Fruit fly (Drosophila melanogaster) whole organism, wandering third instar larva: ENCODE results near the gene CG7333.

Experiments
- Abd-B ChIP-seq: fragments of >200 bp; optimal IDR thresholded peaks from 2 replicates; lab custom pipeline; 2017; ENCODE audit warnings: missing biosample characterization, missing genetic modification characterization
- CG32264 ChIP-seq: fragments of 200-800 bp; sonication (Bioruptor generic); optimal IDR thresholded peaks from 2 replicates; lab custom pipeline; 2016; ENCODE audit warnings: missing biosample characterization, missing genetic modification characterization
- CG9705 ChIP-seq: fragments of 200-800 bp; sonication (Bioruptor generic); optimal IDR thresholded peaks from 2 replicates; lab custom pipeline; 2018; ENCODE audit warnings: missing biosample characterization, mild to moderate bottlenecking, missing genetic modification characterization
- CrebA ChIP-seq: fragments of 200-800 bp; sonication (Bioruptor generic); optimal IDR thresholded peaks from 2 replicates; lab custom pipeline; 2016; ENCODE audit warnings: missing biosample characterization, mild to moderate bottlenecking, missing genetic modification characterization, borderline replicate concordance
- Dfd ChIP-seq: fragments of >200 bp; optimal IDR thresholded peaks from 2 replicates; lab custom pipeline; 2017; ENCODE audit warnings: missing biosample characterization, missing genetic modification characterization
- Dif ChIP-seq: fragments of 200-275, 200-300 bp; sonication (Bioruptor generic); optimal IDR thresholded peaks from 2 replicates; lab custom pipeline; 2018; ENCODE audit warnings: missing biosample characterization, missing genetic modification characterization; ENCODE audit not compliant: partially characterized antibody
- GATAd ChIP-seq: sonication (Bioruptor generic); optimal IDR thresholded peaks from 2 replicates; lab custom pipeline; 2016; ENCODE audit warnings: missing biosample characterization, missing genetic modification characterization
- HLH106 ChIP-seq: fragments of 200-800 bp; optimal IDR thresholded peaks from 3 replicates; lab custom pipeline; 2019; ENCODE audit warnings: missing biosample characterization, mild to moderate bottlenecking, missing genetic modification characterization, moderate library complexity
- Hnf4 ChIP-seq: fragments of 200-800 bp; sonication (Bioruptor generic); optimal IDR thresholded peaks from 2 replicates; lab custom pipeline; 2016; ENCODE audit warnings: missing biosample characterization, mild to moderate bottlenecking, missing genetic modification characterization
- Hr78 ChIP-seq: fragments of >200 bp; optimal IDR thresholded peaks from 2 replicates; lab custom pipeline; 2017; ENCODE audit warnings: missing biosample characterization, missing genetic modification characterization
- Hr83 ChIP-seq: fragments of 200-300 bp; sonication (Bioruptor generic); optimal IDR thresholded peaks from 2 replicates; lab custom pipeline; 2016; ENCODE audit warnings: missing biosample characterization, mild to moderate bottlenecking, missing genetic modification characterization, moderate library complexity; ENCODE audit not compliant: poor library complexity, severe bottlenecking
- Jra ChIP-seq: sonication (Bioruptor generic); optimal IDR thresholded peaks from 2 replicates; lab custom pipeline; 2016; ENCODE audit warnings: missing biosample characterization, missing genetic modification characterization
- Mio ChIP-seq: sonication (Bioruptor generic); optimal IDR thresholded peaks from 2 replicates; lab custom pipeline; 2016; ENCODE audit warnings: missing biosample characterization, missing genetic modification characterization
- Myc ChIP-seq: fragments of >200 bp; optimal IDR thresholded peaks from 2 replicates; lab custom pipeline; 2017
- OdsH ChIP-seq: fragments of 200-800 bp; sonication (Bioruptor generic); optimal IDR thresholded peaks from 2 replicates; lab custom pipeline; 2016; ENCODE audit warnings: missing biosample characterization, mild to moderate bottlenecking, missing genetic modification characterization
- Rel ChIP-seq, 2 experiments: fragments of 200-800 bp; sonication (Bioruptor generic) in 1 of 2; optimal IDR thresholded peaks; 2 replicates in 1 of 2; 3 replicates in 1 of 2; lab custom pipeline; 2016 to 2019; ENCODE audit warnings: mild to moderate bottlenecking in 2 of 2, missing biosample characterization in 2 of 2, missing genetic modification characterization in 2 of 2, moderate library complexity in 1 of 2
- Sp1 ChIP-seq: fragments of 200-800 bp; sonication (Bioruptor generic); optimal IDR thresholded peaks from 3 replicates; lab custom pipeline; 2019; ENCODE audit warnings: missing biosample characterization, mild to moderate bottlenecking, missing genetic modification characterization, moderate library complexity
- Vsx2 ChIP-seq: fragments of 200-300, 225-300 bp; sonication (Bioruptor generic); optimal IDR thresholded peaks from 2 replicates; lab custom pipeline; 2018; ENCODE audit warnings: missing biosample characterization, missing genetic modification characterization; ENCODE audit not compliant: partially characterized antibody
- br ChIP-seq: fragments of 200-800 bp; sonication (Bioruptor generic); optimal IDR thresholded peaks from 2 replicates; lab custom pipeline; 2016; ENCODE audit warnings: missing biosample characterization, missing genetic modification characterization
- brk ChIP-seq: fragments of 200-800 bp; sonication (Bioruptor generic); optimal IDR thresholded peaks from 2 replicates; lab custom pipeline; 2016; ENCODE audit warnings: missing biosample characterization, mild to moderate bottlenecking, missing genetic modification characterization
- dl ChIP-seq, 2 experiments: fragments of 175-275, 200-275 bp in 1 of 2; fragments of 200-275 bp in 1 of 2; sonication (Bioruptor generic); optimal IDR thresholded peaks; lab custom pipeline; 2018; ENCODE audit warnings: mild to moderate bottlenecking in 2 of 2, missing biosample characterization in 2 of 2, missing genetic modification characterization in 2 of 2, moderate library complexity in 2 of 2; ENCODE audit not compliant: partially characterized antibody in 2 of 2, insufficient read depth in 1 of 2
- dmrt93B ChIP-seq: fragments of 200-800 bp; sonication (Bioruptor generic); optimal IDR thresholded peaks from 2 replicates; lab custom pipeline; 2018; ENCODE audit warnings: missing biosample characterization, mild to moderate bottlenecking, missing genetic modification characterization
- dsf ChIP-seq: sonication (Bioruptor generic); optimal IDR thresholded peaks from 2 replicates; lab custom pipeline; 2016; ENCODE audit warnings: missing biosample characterization, missing genetic modification characterization, borderline replicate concordance
- ey ChIP-seq: fragments of 200-800 bp; sonication (Bioruptor generic); optimal IDR thresholded peaks from 2 replicates; lab custom pipeline; 2016; ENCODE audit warnings: missing biosample characterization, missing genetic modification characterization
- foxo ChIP-seq, 2 experiments: fragments of 200-800 bp; sonication (Bioruptor generic); optimal IDR thresholded peaks; 2 replicates in 1 of 2; 3 replicates in 1 of 2; lab custom pipeline; 2016 to 2017; ENCODE audit warnings: missing biosample characterization in 2 of 2, missing genetic modification characterization in 2 of 2
- fru ChIP-seq: fragments of 200-800 bp; sonication (Bioruptor generic); optimal IDR thresholded peaks from 3 replicates; lab custom pipeline; 2016; ENCODE audit warnings: missing biosample characterization, mild to moderate bottlenecking, missing genetic modification characterization
- h ChIP-seq: fragments of 200-800 bp; sonication (Bioruptor generic); optimal IDR thresholded peaks from 3 replicates; lab custom pipeline; 2016; ENCODE audit warnings: missing biosample characterization, mild to moderate bottlenecking, missing genetic modification characterization
- jim ChIP-seq: fragments of 175-275, 200-325 bp; sonication (Bioruptor generic); optimal IDR thresholded peaks from 2 replicates; lab custom pipeline; 2016; ENCODE audit warnings: missing biosample characterization, mild to moderate bottlenecking, missing genetic modification characterization
- lola ChIP-seq: fragments of >200 bp; optimal IDR thresholded peaks from 2 replicates; lab custom pipeline; 2017; ENCODE audit warnings: missing biosample characterization, missing genetic modification characterization
- pan ChIP-seq: fragments of >200 bp; optimal IDR thresholded peaks from 2 replicates; lab custom pipeline; 2017
- psq ChIP-seq: fragments of 200-800 bp; sonication (Bioruptor generic); optimal IDR thresholded peaks from 3 replicates; lab custom pipeline; 2017; ENCODE audit warnings: missing biosample characterization, mild to moderate bottlenecking, missing genetic modification characterization, moderate library complexity
- rgr ChIP-seq: fragments of 200-800 bp; sonication (Bioruptor generic); optimal IDR thresholded peaks from 3 replicates; lab custom pipeline; 2016; ENCODE audit warnings: missing biosample characterization, mild to moderate bottlenecking, missing genetic modification characterization
- sage ChIP-seq: fragments of 200-800 bp; sonication (Bioruptor generic); optimal IDR thresholded peaks from 2 replicates; lab custom pipeline; 2016; ENCODE audit warnings: missing biosample characterization, mild to moderate bottlenecking, missing genetic modification characterization
- sv ChIP-seq: fragments of 200-800 bp; sonication (Bioruptor generic); optimal IDR thresholded peaks from 3 replicates; lab custom pipeline; 2016; ENCODE audit warnings: missing biosample characterization, missing genetic modification characterization
- tai ChIP-seq: sonication (Bioruptor generic); optimal IDR thresholded peaks from 2 replicates; lab custom pipeline; 2016; ENCODE audit warnings: missing biosample characterization, missing genetic modification characterization
- usp ChIP-seq: fragments of >200 bp; optimal IDR thresholded peaks from 2 replicates; lab custom pipeline; 2017; ENCODE audit warnings: missing biosample characterization, missing genetic modification characterization
- woc ChIP-seq: sonication (Bioruptor generic); optimal IDR thresholded peaks from 2 replicates; lab custom pipeline; 2016; ENCODE audit warnings: missing biosample characterization, mild to moderate bottlenecking, missing genetic modification characterization

The CG7333 gene

dm6 chr3R:19624482-19624881, 24.0 kb downstream of the CG7333 start:
- peak; percentile 19 for TF ChIP-seq Dif (GFP tag; lab: Kevin White, UChicago)
- no peak for TF ChIP-seq Jra (GFP tag; lab: Kevin White, UChicago)

DNA sequence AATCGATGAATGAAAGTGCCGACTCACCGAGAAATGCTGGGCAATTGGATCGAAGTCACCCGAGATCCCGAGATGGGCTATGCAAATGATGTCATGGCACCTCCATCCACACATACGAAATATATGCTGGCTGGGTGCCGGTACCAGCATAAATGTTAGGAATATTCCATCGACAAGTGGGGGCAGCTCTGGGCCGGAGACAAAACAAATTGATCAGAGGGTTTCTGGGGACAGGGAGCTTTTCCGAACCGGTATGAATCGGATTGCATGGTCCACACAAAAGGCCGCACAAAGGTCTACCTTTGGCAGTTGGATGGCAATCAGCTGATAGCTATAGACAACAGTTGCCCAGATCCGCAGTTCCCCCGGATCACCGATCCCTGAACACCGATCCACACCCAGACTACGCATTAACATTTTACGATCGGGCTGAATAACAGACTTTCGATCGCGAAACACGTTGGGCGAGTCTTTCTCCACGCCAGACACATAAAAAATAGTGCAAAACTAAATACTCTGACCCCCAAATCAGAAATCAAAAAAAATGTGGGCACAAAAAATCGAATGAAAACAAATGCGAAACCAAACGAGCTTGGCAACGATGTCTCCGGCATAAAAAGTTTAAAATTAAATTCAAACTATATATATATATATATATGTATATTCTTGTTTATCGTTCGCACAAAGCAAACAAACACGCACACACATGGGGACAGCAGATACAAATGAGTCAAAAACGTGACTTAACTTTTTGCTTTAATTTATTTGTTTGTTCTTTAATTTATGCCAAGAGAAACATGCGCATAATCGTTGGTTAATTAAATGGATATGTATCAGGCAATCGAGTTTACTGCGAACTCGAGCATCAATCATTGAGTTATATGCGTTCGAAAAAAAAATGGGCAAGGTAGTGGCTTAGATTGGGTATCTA, 25.1 kb downstream of the CG7333 start:
- TF ChIP-seq GATAd (GFP tag; lab: Kevin White, UChicago) (no peak), usp (GFP tag; lab: Kevin White, UChicago) (no peak), Dif (GFP tag; lab: Kevin White, UChicago) (no peak), Hnf4 (no peak), Abd-B (no peak), CG32264 (GFP tag; lab: Kevin White, UChicago) (no peak), Hr78 (GFP tag; lab: Kevin White, UChicago) (no peak), tai (GFP tag; lab: Kevin White, UChicago) (no peak), fru (no peak), Vsx2 (GFP tag; lab: Kevin White, UChicago) (no peak), woc (GFP tag; lab: Kevin White, UChicago) (no peak), Mio (GFP tag; lab: Kevin White, UChicago) (no peak), rgr (no peak), jim (GFP tag; lab: Kevin White, UChicago) (no peak), lola (GFP tag; lab: Kevin White, UChicago) (no peak), HLH106 (tag; lab: Kevin White, UChicago) (no peak), Sp1 (GFP tag; lab: Kevin White, UChicago) (no peak), dsf (GFP tag; lab: Kevin White, UChicago) (no peak), psq (GFP tag; lab: Kevin White, UChicago) (no peak)

- TF ChIP-seq pan (lab: Kevin White, UChicago), result peak; percentile 26
- no peak for TF ChIP-seq rgr
These were observed 27.5 kb downstream of the CG7333 start for dm6 chr3R:19627792-19628522.

- TF ChIP-seq GATAd (GFP tag; lab: Kevin White, UChicago), result no peak
- no peak for TF ChIP-seq CrebA
- TF ChIP-seq lola (GFP tag; lab: Kevin White, UChicago), result no peak
- TF ChIP-seq brk (GFP tag; lab: Kevin White, UChicago), result no peak
- TF ChIP-seq br (GFP tag; lab: Kevin White, UChicago), result no peak
- TF ChIP-seq dl (GFP tag; optimal IDR thresholded peaks at IDR 0.05; lab: Kevin White, UChicago; ENCODE audit: insufficient read depth in 1 of 2, partially characterized antibody in 2 of 2), result peak; percentile 11 to 26
- no peak for TF ChIP-seq OdsH (GFP tag; lab: Kevin White, UChicago)
- TF ChIP-seq ey (GFP tag; lab: Kevin White, UChicago), result no peak
- TF ChIP-seq woc (GFP tag; lab: Kevin White, UChicago), result no peak
- TF ChIP-seq Hr83, result no peak
- TF ChIP-seq HLH106 (tag; lab: Kevin White, UChicago), result no peak
- TF ChIP-seq dmrt93B (GFP tag; lab: Kevin White, UChicago), result no peak
- TF ChIP-seq Hr78 (GFP tag; lab: Kevin White, UChicago), result no peak
- TF ChIP-seq sv (GFP tag; lab: Kevin White, UChicago), result no peak
- no peak for TF ChIP-seq Myc
- peak; percentile 44 for TF ChIP-seq Vsx2 (GFP tag; lab: Kevin White, UChicago)
- peak; percentile 34 for TF ChIP-seq h
- TF ChIP-seq dsf (GFP tag; lab: Kevin White, UChicago), result no peak
- TF ChIP-seq jim (GFP tag; lab: Kevin White, UChicago), result no peak
- TF ChIP-seq CG9705, result no peak
- no peak for TF ChIP-seq Sp1 (GFP tag; lab: Kevin White, UChicago)
- TF ChIP-seq fru, result no peak
- TF ChIP-seq Dfd, result no peak
- no peak for TF ChIP-seq tai (GFP tag; lab: Kevin White, UChicago)
- TF ChIP-seq Mio (GFP tag; lab: Kevin White, UChicago), result no peak
- no peak for TF ChIP-seq CG32264 (GFP tag; lab: Kevin White, UChicago)
- no peak for TF ChIP-seq sage (GFP tag; lab: Kevin White, UChicago)
- TF ChIP-seq Rel (GFP tag; optimal IDR thresholded peaks at IDR 0.05; lab: Kevin White, UChicago), result no peak
- TF ChIP-seq Rel (tag; optimal IDR thresholded peaks at IDR 0.05; lab: Kevin White, UChicago), result no peak
- TF ChIP-seq pan (lab: Kevin White, UChicago), result no peak
- TF ChIP-seq Abd-B, result no peak
- TF ChIP-seq foxo (GFP tag; optimal IDR thresholded peaks at IDR 0.05; lab: Kevin White, UChicago), result no peak
- TF ChIP-seq Dif (GFP tag; lab: Kevin White, UChicago), result peak; percentile 63
- TF ChIP-seq Hnf4, result no peak
These were observed 32.3 kb downstream of the CG7333 start, which contains the start of gene CG6231 for dm6 chr3R:19632685-19633116. Gene CG6231, minus strand, starts transcription at chr3R:19632718.
